Worm (Caenorhabditis elegans): Measurements from ENCODE around the gene plx-2.

The plx-2 gene

DNA sequence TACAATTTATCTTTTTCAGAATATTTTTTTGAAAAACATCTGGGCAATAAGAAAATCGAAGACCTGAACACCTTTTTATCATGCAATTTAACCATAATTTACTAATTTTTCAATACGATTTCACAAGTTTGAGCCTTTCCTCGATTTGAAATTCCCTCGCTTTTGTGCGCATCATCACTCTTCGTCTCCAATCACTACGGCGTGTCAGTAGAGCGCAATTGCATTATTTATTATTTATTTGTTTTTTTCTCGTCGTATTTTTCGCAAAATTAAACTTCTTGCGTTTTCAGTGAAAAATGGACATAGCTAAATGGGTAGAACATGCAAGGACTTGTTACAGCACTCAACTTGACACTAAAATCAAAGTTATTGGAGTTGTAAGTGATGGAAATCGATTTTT lies 16.5 kb upstream of the plx-2 start, which contains the start of gene smg-8 (continued):
- TF ChIP-seq elt-2 (tag; optimal IDR thresholded peaks at IDR 0.05) (peak; percentile 28), ceh-90 (tag; optimal IDR thresholded peaks at IDR 0.05) (no peak), pqm-1 (tag; optimal IDR thresholded peaks at IDR 0.05) (no peak), ceh-63 (GFP tag; optimal IDR thresholded peaks at IDR 0.05) (no peak), ama-1 (optimal IDR thresholded peaks at IDR 0.05) (no peak), nhr-77 (tag; optimal IDR thresholded peaks at IDR 0.05) (peak; percentile 93), C16A3.4 (tag; optimal IDR thresholded peaks at IDR 0.05) (peak; percentile 87), unc-130 (tag; optimal IDR thresholded peaks at IDR 0.05) (peak; percentile 67), nhr-12 (tag; optimal IDR thresholded peaks at IDR 0.05) (no peak), sptf-1 (tag; optimal IDR thresholded peaks at IDR 0.05) (no peak), Y116A8C.19 (tag; optimal IDR thresholded peaks at IDR 0.05; ENCODE audit: borderline replicate concordance) (no peak), zag-1 (tag; optimal IDR thresholded peaks at IDR 0.05) (no peak), jun-1 (tag; optimal IDR thresholded peaks at IDR 0.05) (peak; percentile 71), efl-3 (GFP tag; optimal IDR thresholded peaks at IDR 0.05) (no peak), egl-27 (tag; optimal IDR thresholded peaks at IDR 0.05) (no peak), C04F5.9 (tag; optimal IDR thresholded peaks at IDR 0.05) (peak; percentile 39), nhr-76 (tag; optimal IDR thresholded peaks at IDR 0.05) (no peak), ceh-82 (tag; optimal IDR thresholded peaks at IDR 0.05) (peak; percentile 47 to 89 (median 70)), tlp-1 (tag; optimal IDR thresholded peaks at IDR 0.05) (no peak), fkh-8 (tag; optimal IDR thresholded peaks at IDR 0.05) (peak; percentile 67), hlh-4 (tag; optimal IDR thresholded peaks at IDR 0.05) (no peak), fos-1 (tag; optimal IDR thresholded peaks at IDR 0.05) (peak; percentile 83), sox-4 (tag; optimal IDR thresholded peaks at IDR 0.05) (peak; percentile 14), lir-3 (tag; optimal IDR thresholded peaks at IDR 0.05; ENCODE audit: poor library complexity) (peak; percentile 18), mep-1 (tag; optimal IDR thresholded peaks at IDR 0.05) (peak; percentile 78), aha-1 (tag; optimal IDR thresholded peaks at IDR 0.05) (no peak), ets-5 (GFP tag; IDR thresholded peaks at IDR 0.05) (no peak), nhr-85 (tag) (peak; percentile 76), hpl-2 (GFP tag; optimal IDR thresholded peaks at IDR 0.05) (no peak), lin-39 (tag; optimal IDR thresholded peaks at IDR 0.05) (peak; percentile 15), nhr-28 (tag; optimal IDR thresholded peaks at IDR 0.05) (no peak), xbp-1 (tag; optimal IDR thresholded peaks at IDR 0.05) (peak; percentile 75), snu-23 (GFP tag; optimal IDR thresholded peaks at IDR 0.05) (peak; percentile 85), lsy-2 (tag; optimal IDR thresholded peaks at IDR 0.05) (peak; percentile 84 to 93), unc-62 (GFP tag; optimal IDR thresholded peaks at IDR 0.05) (no peak), nhr-237 (tag; optimal IDR thresholded peaks at IDR 0.05) (peak; percentile 64), pax-3 (tag; optimal IDR thresholded peaks at IDR 0.05) (no peak), nhr-84 (tag; optimal IDR thresholded peaks at IDR 0.05) (no peak), ceh-8 (GFP tag; optimal IDR thresholded peaks at IDR 0.05) (no peak), hlh-17 (GFP tag; optimal IDR thresholded peaks at IDR 0.05; ENCODE audit: borderline replicate concordance) (no peak), F16B12.6 (tag; optimal IDR thresholded peaks at IDR 0.05) (peak; percentile 71), grh-1 (GFP tag; IDR thresholded peaks at IDR 0.05) (no peak), elt-3 (tag; optimal IDR thresholded peaks at IDR 0.05) (peak in 2 of 6 experiments; percentile 31 to 33), lin-35 (GFP tag; optimal IDR thresholded peaks at IDR 0.05) (peak; percentile 99), sup-37 (GFP tag; optimal IDR thresholded peaks at IDR 0.05) (no peak), nhr-19 (GFP tag; conservative IDR thresholded peaks at IDR 0.05) (peak; percentile 73), nhr-11 (tag; optimal IDR thresholded peaks at IDR 0.05) (peak; percentile 50), dsc-1 (tag; optimal IDR thresholded peaks at IDR 0.05) (peak; percentile 73), skn-1 (tag; optimal IDR thresholded peaks at IDR 0.05) (peak; percentile 84), aly-2 (tag; optimal IDR thresholded peaks at IDR 0.05) (no peak), alr-1 (tag; optimal IDR thresholded peaks at IDR 0.05; ENCODE audit: borderline replicate concordance) (no peak), pag-3 (tag; optimal IDR thresholded peaks at IDR 0.05; ENCODE audit: borderline replicate concordance, insufficient read depth) (no peak), rnt-1 (tag; optimal IDR thresholded peaks at IDR 0.05) (no peak), nhr-90 (tag; optimal IDR thresholded peaks at IDR 0.05; ENCODE audit: poor library complexity) (peak; percentile 77)

Measured in whole organism, L1 larva.